Worm (Caenorhabditis elegans): ENCODE results near the gene ZK666.12.

ZK666.12 gene

ce11 chrII:10542654-10543456 is 46.8 kb downstream of the ZK666.12 start (continued):
- TF ChIP-seq lin-14 (GFP tag; optimal IDR thresholded peaks at IDR 0.05): no peak
- TF ChIP-seq mep-1 (tag; optimal IDR thresholded peaks at IDR 0.05): no peak
- no peak for TF ChIP-seq hlh-4 (tag; optimal IDR thresholded peaks at IDR 0.05)
- no peak for TF ChIP-seq hlh-17 (GFP tag; optimal IDR thresholded peaks at IDR 0.05; ENCODE audit: borderline replicate concordance)
- TF ChIP-seq mab-9 (GFP tag; IDR thresholded peaks at IDR 0.05): peak; percentile 17; the same call in 1 of the 2 replicates
- no peak for TF ChIP-seq pqm-1 (tag; optimal IDR thresholded peaks at IDR 0.05)
- no peak for TF ChIP-seq zip-4 (GFP tag; optimal IDR thresholded peaks at IDR 0.05)
- no peak for TF ChIP-seq jun-1 (tag; optimal IDR thresholded peaks at IDR 0.05)
- TF ChIP-seq egl-13 (tag; optimal IDR thresholded peaks at IDR 0.05): no peak
- TF ChIP-seq blmp-1 (tag; optimal IDR thresholded peaks at IDR 0.05): peak; percentile 6
- TF ChIP-seq fos-1 (tag; optimal IDR thresholded peaks at IDR 0.05): no peak
- no peak for TF ChIP-seq sptf-1 (tag; optimal IDR thresholded peaks at IDR 0.05)
- no peak for TF ChIP-seq dsc-1 (tag; optimal IDR thresholded peaks at IDR 0.05)
- no peak for TF ChIP-seq zag-1 (tag; optimal IDR thresholded peaks at IDR 0.05)
- TF ChIP-seq aly-2 (tag; optimal IDR thresholded peaks at IDR 0.05): no peak
- no peak for TF ChIP-seq pag-3 (tag; optimal IDR thresholded peaks at IDR 0.05; ENCODE audit: borderline replicate concordance, insufficient read depth)
- TF ChIP-seq ztf-4 (tag; optimal IDR thresholded peaks at IDR 0.05): peak; percentile 73
- TF ChIP-seq ama-1 (optimal IDR thresholded peaks at IDR 0.05): peak; percentile 74
- TF ChIP-seq nhr-84 (tag; optimal IDR thresholded peaks at IDR 0.05): no peak
- TF ChIP-seq tbx-2 (tag; optimal IDR thresholded peaks at IDR 0.05): no peak
- 0 out of 2 replicates have a peak, but pooled peaks have one; percentile 83 for TF ChIP-seq ets-5 (GFP tag; IDR thresholded peaks at IDR 0.05)
- TF ChIP-seq skn-1 (tag; optimal IDR thresholded peaks at IDR 0.05): no peak
- no peak for TF ChIP-seq xbp-1 (tag; optimal IDR thresholded peaks at IDR 0.05)
- no peak for TF ChIP-seq elt-2 (tag; optimal IDR thresholded peaks at IDR 0.05)

- peak; percentile 78 for TF ChIP-seq ama-1 (optimal IDR thresholded peaks at IDR 0.05)
- TF ChIP-seq ztf-4 (tag; optimal IDR thresholded peaks at IDR 0.05): peak; percentile 69
- peak; percentile 6 for TF ChIP-seq mep-1 (tag; optimal IDR thresholded peaks at IDR 0.05)
- peak; percentile 10 for TF ChIP-seq nhr-71 (tag; optimal IDR thresholded peaks at IDR 0.05)
- no peak for TF ChIP-seq skn-1 (tag; optimal IDR thresholded peaks at IDR 0.05)
- no peak for TF ChIP-seq efl-1 (optimal IDR thresholded peaks at IDR 0.05)
- peak in 1 of 2 experiments; percentile 93 for TF ChIP-seq efl-1 (GFP tag; optimal IDR thresholded peaks at IDR 0.05 in 1 of 2)
- TF ChIP-seq elt-2 (tag; optimal IDR thresholded peaks at IDR 0.05): no peak
- TF ChIP-seq fos-1 (tag; optimal IDR thresholded peaks at IDR 0.05): no peak
- TF ChIP-seq lin-14 (GFP tag; optimal IDR thresholded peaks at IDR 0.05): peak; percentile 3
- no peak for TF ChIP-seq unc-62 (GFP tag; optimal IDR thresholded peaks at IDR 0.05)
- no peak for TF ChIP-seq ceh-90 (tag; optimal IDR thresholded peaks at IDR 0.05)
- TF ChIP-seq unc-98 (GFP tag; IDR thresholded peaks at IDR 0.05): no peak
- TF ChIP-seq lin-35 (GFP tag; optimal IDR thresholded peaks at IDR 0.05): peak in 1 of 2 experiments; percentile 33
- TF ChIP-seq ceh-63 (GFP tag; optimal IDR thresholded peaks at IDR 0.05): no peak
- no peak for TF ChIP-seq egl-27 (tag; optimal IDR thresholded peaks at IDR 0.05)
- peak; percentile 30 for TF ChIP-seq ceh-8 (GFP tag; optimal IDR thresholded peaks at IDR 0.05)
- no peak for TF ChIP-seq hlh-17 (GFP tag; optimal IDR thresholded peaks at IDR 0.05; ENCODE audit: borderline replicate concordance)
- TF ChIP-seq nhr-85 (tag): peak; percentile 35
- TF ChIP-seq fkh-4 (tag; optimal IDR thresholded peaks at IDR 0.05; ENCODE audit: borderline replicate concordance): no peak
- TF ChIP-seq nhr-76 (tag; optimal IDR thresholded peaks at IDR 0.05): no peak
- no peak for TF ChIP-seq jun-1 (tag; optimal IDR thresholded peaks at IDR 0.05)
- no peak for TF ChIP-seq lir-3 (tag; optimal IDR thresholded peaks at IDR 0.05; ENCODE audit: poor library complexity)
- no peak for TF ChIP-seq xbp-1 (tag; optimal IDR thresholded peaks at IDR 0.05)
- no peak for TF ChIP-seq pax-3 (tag; optimal IDR thresholded peaks at IDR 0.05)
- no peak for TF ChIP-seq vab-15 (tag; optimal IDR thresholded peaks at IDR 0.05)
- TF ChIP-seq nhr-84 (tag; optimal IDR thresholded peaks at IDR 0.05): no peak
- no peak for TF ChIP-seq dsc-1 (tag; optimal IDR thresholded peaks at IDR 0.05)
- no peak for TF ChIP-seq fkh-10 (GFP tag; optimal IDR thresholded peaks at IDR 0.05)
- no peak for TF ChIP-seq pag-3 (tag; optimal IDR thresholded peaks at IDR 0.05; ENCODE audit: borderline replicate concordance, insufficient read depth)
- no peak for TF ChIP-seq mdl-1 (tag; optimal IDR thresholded peaks at IDR 0.05)
These were observed 47.6 kb downstream of the ZK666.12 start for ce11 chrII:10543457-10544137.

All from whole organism, L1 larva.